Fruit fly (Drosophila melanogaster): ENCODE data around the gene Crtc.

DNA sequence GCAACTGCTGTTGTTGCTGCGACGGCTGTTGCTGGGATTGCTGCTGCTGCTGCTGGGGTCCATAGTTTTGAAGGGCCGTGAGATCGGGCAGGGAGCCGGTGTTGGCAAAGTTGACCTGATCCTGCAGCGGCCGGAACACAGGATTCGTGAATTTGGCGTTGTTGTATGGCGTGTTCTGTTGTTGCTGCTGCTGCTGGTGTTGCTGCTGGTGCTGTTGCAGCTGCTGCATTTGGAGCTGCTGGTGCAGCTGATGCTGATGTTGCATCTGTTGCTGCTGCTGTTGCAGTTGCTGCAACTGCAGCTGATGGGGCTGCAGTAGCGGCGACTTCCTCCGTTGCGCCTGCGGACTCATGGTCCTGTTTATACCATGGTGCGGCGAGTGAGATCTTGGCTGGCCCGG is 5.4 kb downstream of the Crtc start:
- TF ChIP-seq h (GFP tag; optimal IDR thresholded peaks at IDR 0.05) = no peak
- no peak for TF ChIP-seq dmrt93B (GFP tag; optimal IDR thresholded peaks at IDR 0.05)
- TF ChIP-seq lola (GFP tag; optimal IDR thresholded peaks at IDR 0.05) = no peak
- TF ChIP-seq Dif (GFP tag; optimal IDR thresholded peaks at IDR 0.05; ENCODE audit: partially characterized antibody) = no peak
- no peak for TF ChIP-seq Hnf4 (GFP tag; optimal IDR thresholded peaks at IDR 0.05)
- no peak for TF ChIP-seq Myc (optimal IDR thresholded peaks at IDR 0.05)
- TF ChIP-seq jim (GFP tag; optimal IDR thresholded peaks at IDR 0.05) = no peak
- no peak for TF ChIP-seq br (GFP tag; optimal IDR thresholded peaks at IDR 0.05)
- TF ChIP-seq rgr (GFP tag; optimal IDR thresholded peaks at IDR 0.05) = no peak
- no peak for TF ChIP-seq CG32264 (GFP tag; optimal IDR thresholded peaks at IDR 0.05)

Data from whole organism, wandering third instar larva.